Worm (Caenorhabditis elegans) whole organism, young adult: Measurements from ENCODE around the gene taf-13.

Experiments
- B0035.1 ChIP-seq: sonication (generic microtip); optimal IDR thresholded peaks from 2 replicates; lab custom pipeline; 2016; ENCODE audit warnings: missing genetic modification characterization, mild to moderate bottlenecking, missing compliant biosample characterization, missing genotype, missing genetic modification reagents
- B0336.3 ChIP-seq: fragments of 200-800 bp; sonication (Bioruptor generic); IDR thresholded peaks from 2 replicates; pipeline ENCODE4 v1.3.6; 2022; ENCODE audit warnings: missing genetic modification characterization, missing compliant biosample characterization
- D2030.7 ChIP-seq: fragments of 200-800 bp; sonication (Bioruptor generic); IDR thresholded peaks from 2 replicates; pipeline ENCODE4 v1.3.6; 2022; ENCODE audit warnings: missing genetic modification reagents, missing genetic modification characterization, missing compliant biosample characterization
- F10E7.11 ChIP-seq: sonication (generic microtip); optimal IDR thresholded peaks from 2 replicates; lab custom pipeline; 2017; ENCODE audit warnings: mild to moderate bottlenecking, missing genetic modification characterization, moderate library complexity, missing compliant biosample characterization
- F23B12.7 ChIP-seq: sonication (generic microtip); optimal IDR thresholded peaks from 2 replicates; lab custom pipeline; 2017; ENCODE audit warnings: missing genetic modification characterization, mild to moderate bottlenecking, missing compliant biosample characterization, antibody characterized with exemption, moderate library complexity; ENCODE audit not compliant: insufficient read depth
- F57A8.1 ChIP-seq: fragments of 200-800 bp; sonication (Bioruptor generic); optimal IDR thresholded peaks from 2 replicates; lab custom pipeline; 2018; ENCODE audit warnings: mild to moderate bottlenecking, missing genetic modification characterization, moderate library complexity, missing compliant biosample characterization
- F57C9.4 ChIP-seq: sonication (generic microtip); optimal IDR thresholded peaks from 2 replicates; lab custom pipeline; 2017; ENCODE audit warnings: mild to moderate bottlenecking, missing genetic modification characterization, missing compliant biosample characterization
- K12H6.12 ChIP-seq: fragments of 200-800 bp; sonication (Bioruptor generic); optimal IDR thresholded peaks from 2 replicates; lab custom pipeline; 2018; ENCODE audit warnings: mild to moderate bottlenecking, missing genetic modification characterization, missing compliant biosample characterization
- Y79H2A.3 ChIP-seq: fragments of 200-800 bp; sonication (Bioruptor generic); conservative IDR thresholded peaks from 2 replicates; pipeline ENCODE4 v1.3.6; 2022; ENCODE audit warnings: missing genetic modification reagents, missing genetic modification characterization, missing compliant biosample characterization
- ama-1 ChIP-seq, 3 experiments: fragments of 150-350 bp in 1 of 3; sonication (generic microtip) in 2 of 3; optimal IDR thresholded peaks; 2 replicates each; lab custom pipeline; 2014 to 2018; ENCODE audit warnings: missing biosample characterization in 2 of 3, missing genetic modification characterization in 2 of 3, missing genetic modification reagents in 2 of 3
- aptf-3 ChIP-seq: fragments of 200-800 bp; sonication (Bioruptor generic); IDR thresholded peaks from 2 replicates; pipeline ENCODE4 v1.3.6; 2022; ENCODE audit warnings: missing genetic modification characterization, missing compliant biosample characterization
- atf-7 ChIP-seq: sonication (generic microtip); optimal IDR thresholded peaks from 2 replicates; lab custom pipeline; 2017; ENCODE audit warnings: mild to moderate bottlenecking, missing genetic modification characterization, missing compliant biosample characterization
- athp-1 ChIP-seq: sonication (generic microtip); optimal IDR thresholded peaks from 2 replicates; lab custom pipeline; 2017; ENCODE audit warnings: mild to moderate bottlenecking, missing genetic modification characterization, missing compliant biosample characterization
- attf-5 ChIP-seq: fragments of 200-800 bp; sonication (Bioruptor generic); optimal IDR thresholded peaks from 2 replicates; lab custom pipeline; 2018; ENCODE audit warnings: mild to moderate bottlenecking, missing genetic modification characterization, missing compliant biosample characterization
- bed-1 ChIP-seq: fragments of 200-800 bp; sonication (Bioruptor generic); IDR thresholded peaks from 2 replicates; pipeline ENCODE4 v1.3.6; 2022; ENCODE audit warnings: missing genetic modification reagents, missing genetic modification characterization, missing compliant biosample characterization
- ceh-100 ChIP-seq: fragments of 200-800 bp; sonication (Bioruptor generic); IDR thresholded peaks from 2 replicates; pipeline ENCODE4 v1.3.6; 2022; ENCODE audit warnings: missing genetic modification reagents, missing genetic modification characterization, missing compliant biosample characterization
- ceh-79 ChIP-seq: sonication (generic microtip); optimal IDR thresholded peaks from 2 replicates; lab custom pipeline; 2017; ENCODE audit warnings: mild to moderate bottlenecking, missing genetic modification characterization, missing compliant biosample characterization
- chd-7 ChIP-seq: sonication (generic microtip); optimal IDR thresholded peaks from 2 replicates; lab custom pipeline; 2016; ENCODE audit warnings: mild to moderate bottlenecking, missing genetic modification characterization, moderate library complexity, missing compliant biosample characterization
- dpff-1 ChIP-seq: sonication (generic microtip); optimal IDR thresholded peaks from 2 replicates; lab custom pipeline; 2017; ENCODE audit warnings: mild to moderate bottlenecking, missing genetic modification characterization, missing compliant biosample characterization
- egl-44 ChIP-seq: fragments of 200-800 bp; sonication (Bioruptor generic); IDR thresholded peaks from 2 replicates; pipeline ENCODE4 v1.3.6; 2022; ENCODE audit warnings: missing genetic modification reagents, missing genetic modification characterization, missing compliant biosample characterization
- ets-4 ChIP-seq: fragments of 200-800 bp; sonication (Bioruptor generic); optimal IDR thresholded peaks from 2 replicates; lab custom pipeline; 2018; ENCODE audit warnings: mild to moderate bottlenecking, missing genetic modification characterization, missing compliant biosample characterization
- him-1 ChIP-seq: sonication (generic microtip); optimal IDR thresholded peaks from 2 replicates; lab custom pipeline; 2016; ENCODE audit warnings: missing genotype, missing genetic modification reagents, missing genetic modification characterization, missing compliant biosample characterization
- hmg-1.2 ChIP-seq: fragments of 200-800 bp; sonication (Bioruptor generic); IDR thresholded peaks from 2 replicates; pipeline ENCODE4 v1.3.6; 2022; ENCODE audit warnings: missing genetic modification reagents, missing genetic modification characterization, missing compliant biosample characterization
- hrde-1 ChIP-seq: sonication (generic microtip); optimal IDR thresholded peaks from 2 replicates; lab custom pipeline; 2016; ENCODE audit warnings: missing genetic modification characterization, mild to moderate bottlenecking, missing compliant biosample characterization, moderate library complexity, missing genotype, missing genetic modification reagents, borderline replicate concordance
- hsf-1 ChIP-seq: fragments of 200-800 bp; sonication (Bioruptor generic); IDR thresholded peaks from 2 replicates; pipeline ENCODE4 v1.3.6; 2022; ENCODE audit warnings: missing genetic modification reagents, missing genetic modification characterization, missing compliant biosample characterization
- let-607 ChIP-seq, 2 experiments: fragments of 200-800 bp in 1 of 2; sonication (Bioruptor generic) in 1 of 2; sonication (generic microtip) in 1 of 2; optimal IDR thresholded peaks; 2 replicates each; lab custom pipeline; 2016 to 2018; ENCODE audit warnings: mild to moderate bottlenecking in 2 of 2, missing compliant biosample characterization in 2 of 2, missing genetic modification characterization in 2 of 2, moderate library complexity in 2 of 2, missing genotype in 1 of 2
- lin-26 ChIP-seq: fragments of 200-800 bp; sonication (Bioruptor generic); IDR thresholded peaks from 2 replicates; pipeline ENCODE4 v1.3.6; 2022; ENCODE audit warnings: missing genetic modification reagents, missing genetic modification characterization, missing compliant biosample characterization
- lin-40 ChIP-seq: sonication (generic microtip); optimal IDR thresholded peaks from 2 replicates; lab custom pipeline; 2016; ENCODE audit warnings: missing genetic modification characterization, mild to moderate bottlenecking, missing compliant biosample characterization, missing genotype, missing genetic modification reagents
- lsl-1 ChIP-seq: fragments of 200-800 bp; sonication (Bioruptor generic); optimal IDR thresholded peaks from 2 replicates; lab custom pipeline; 2018; ENCODE audit warnings: mild to moderate bottlenecking, missing genetic modification characterization, moderate library complexity, missing compliant biosample characterization
- madf-3 ChIP-seq: fragments of 200-800 bp; sonication (Bioruptor generic); IDR thresholded peaks from 2 replicates; pipeline ENCODE4 v1.3.6; 2022; ENCODE audit warnings: missing genetic modification reagents, missing genetic modification characterization, missing compliant biosample characterization
- madf-6 ChIP-seq: fragments of 200-800 bp; sonication (Bioruptor generic); IDR thresholded peaks from 2 replicates; pipeline ENCODE4 v1.3.6; 2022; ENCODE audit warnings: missing genetic modification reagents, missing genetic modification characterization, missing compliant biosample characterization
- madf-8 ChIP-seq: fragments of 200-800 bp; sonication (Bioruptor generic); conservative IDR thresholded peaks from 2 replicates; pipeline ENCODE4 v1.3.6; 2022; ENCODE audit warnings: missing genetic modification reagents, missing genetic modification characterization, missing compliant biosample characterization
- mel-28 ChIP-seq: sonication (generic microtip); optimal IDR thresholded peaks from 2 replicates; lab custom pipeline; 2016; ENCODE audit warnings: borderline replicate concordance, mild to moderate bottlenecking, missing genetic modification characterization, missing compliant biosample characterization
- nfya-1 ChIP-seq: sonication (generic microtip); optimal IDR thresholded peaks from 2 replicates; lab custom pipeline; 2017; ENCODE audit warnings: antibody characterized with exemption, missing compliant biosample characterization, missing genetic modification characterization, borderline replicate concordance; ENCODE audit not compliant: insufficient read depth
- nfyb-1 ChIP-seq: fragments of 200-800 bp; sonication (Bioruptor generic); IDR thresholded peaks from 2 replicates; pipeline ENCODE4 v1.3.6; 2022; ENCODE audit warnings: missing genetic modification reagents, missing genetic modification characterization, missing compliant biosample characterization
- nhr-27 ChIP-seq: fragments of 200-800 bp; sonication (Bioruptor generic); optimal IDR thresholded peaks from 2 replicates; lab custom pipeline; 2018; ENCODE audit warnings: mild to moderate bottlenecking, missing genetic modification characterization, moderate library complexity, missing compliant biosample characterization
- nhr-80 ChIP-seq: sonication (generic microtip); optimal IDR thresholded peaks from 2 replicates; lab custom pipeline; 2016; ENCODE audit warnings: missing genetic modification characterization, missing compliant biosample characterization
- pha-4 ChIP-seq: fragments of 150-350 bp; sonication (generic microtip); optimal IDR thresholded peaks from 2 replicates; lab custom pipeline; 2014; ENCODE audit warnings: missing biosample characterization, missing genetic modification reagents, missing genetic modification characterization
- rcor-1 ChIP-seq: fragments of 200-800 bp; sonication (Bioruptor generic); IDR thresholded peaks from 2 replicates; pipeline ENCODE4 v1.3.6; 2022; ENCODE audit warnings: missing genetic modification reagents, missing genetic modification characterization, missing compliant biosample characterization
- snpc-1.1 ChIP-seq: sonication (generic microtip); optimal IDR thresholded peaks from 2 replicates; lab custom pipeline; 2017; ENCODE audit warnings: missing genetic modification characterization, mild to moderate bottlenecking, missing compliant biosample characterization, antibody characterized with exemption, moderate library complexity, missing genotype, missing genetic modification reagents; ENCODE audit not compliant: insufficient read depth
- somi-1 ChIP-seq: fragments of 200-800 bp; sonication (Bioruptor generic); optimal IDR thresholded peaks from 2 replicates; lab custom pipeline; 2018; ENCODE audit warnings: mild to moderate bottlenecking, missing genetic modification characterization, missing compliant biosample characterization
- zfh-2 ChIP-seq: fragments of 200-800 bp; sonication (Bioruptor generic); conservative IDR thresholded peaks from 2 replicates; pipeline ENCODE4 v1.3.6; 2022; ENCODE audit warnings: missing genetic modification reagents, missing genetic modification characterization, missing compliant biosample characterization
- zim-3 ChIP-seq: sonication (generic microtip); optimal IDR thresholded peaks from 2 replicates; lab custom pipeline; 2017; ENCODE audit warnings: mild to moderate bottlenecking, missing genetic modification characterization, moderate library complexity, missing compliant biosample characterization
- ztf-18 ChIP-seq: sonication (generic microtip); optimal IDR thresholded peaks from 2 replicates; lab custom pipeline; 2016; ENCODE audit warnings: missing genotype, mild to moderate bottlenecking, missing genetic modification characterization, missing compliant biosample characterization

The taf-13 gene

DNA sequence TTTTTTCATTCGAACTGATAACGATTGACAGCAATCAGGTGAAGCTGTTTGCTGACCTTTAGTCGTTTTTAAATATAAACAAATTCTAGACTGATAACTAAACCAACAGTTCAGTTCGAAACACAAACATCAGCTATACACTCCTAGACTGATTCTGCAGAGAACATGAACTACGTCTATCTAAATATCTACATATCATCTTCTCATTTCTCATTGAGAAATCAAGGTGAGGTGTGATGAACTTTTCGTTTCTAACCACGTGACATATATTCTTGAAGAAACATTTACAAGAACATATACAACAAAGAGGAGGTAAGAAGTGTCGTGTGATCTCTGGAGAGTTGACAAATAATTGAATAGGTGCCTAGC is 48.2 kb downstream of the taf-13 start:
- TF ChIP-seq rcor-1 (GFP tag; lab: Robert Waterston, UW) (0 out of 2 replicates have a peak, but pooled peaks have one; percentile 15), nhr-80 (tag; lab: Kevin White, UChicago) (peak; percentile 22), nfyb-1 (0 out of 2 replicates have a peak, but pooled peaks have one; percentile 6), egl-44 (0 out of 2 replicates have a peak, but pooled peaks have one; percentile 48), snpc-1.1 (no peak), lin-40 (tag; lab: Kevin White, UChicago) (peak; percentile 25)

DNA sequence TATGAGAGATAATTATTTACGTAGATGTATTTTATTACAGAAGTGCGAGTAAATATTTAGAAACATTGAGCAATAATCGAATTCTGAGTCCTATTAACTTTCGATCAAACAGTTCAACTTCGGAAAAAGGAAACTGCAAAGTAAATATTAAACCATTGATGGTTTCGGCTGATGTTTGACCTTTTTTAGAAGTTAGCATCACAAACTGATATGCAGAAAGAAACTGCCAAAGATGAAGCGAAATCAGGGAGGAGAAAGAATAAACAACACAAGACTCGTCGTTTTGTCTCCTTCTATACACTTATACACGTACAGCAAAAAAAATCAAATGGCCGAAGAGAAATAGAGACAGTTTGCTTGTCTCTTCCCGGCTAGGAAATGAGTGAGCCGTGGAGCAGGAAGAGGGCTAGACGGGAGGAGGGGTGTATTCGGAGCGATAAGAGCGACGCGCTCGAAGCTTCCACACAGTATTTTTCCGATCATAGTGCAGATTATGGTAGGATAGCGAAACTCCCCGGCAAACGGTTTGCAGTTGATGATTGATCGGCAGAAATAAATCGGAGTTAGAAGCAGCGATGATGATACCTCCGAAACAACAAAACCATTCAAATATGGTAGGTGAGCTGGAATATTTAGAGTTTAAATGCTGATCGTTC is 48.7 kb downstream of the taf-13 start:
- TF ChIP-seq attf-5 = no peak
- TF ChIP-seq somi-1 (GFP tag; lab: Kevin White, UChicago) = no peak
- TF ChIP-seq ceh-79 (tag; lab: Kevin White, UChicago) = no peak
- peak; percentile 87 for TF ChIP-seq ama-1 (optimal IDR thresholded peaks at IDR 0.05; lab: Kevin White, UChicago)
- no peak for TF ChIP-seq ama-1 (GFP tag; optimal IDR thresholded peaks at IDR 0.05; lab: Kevin White, UChicago)
- TF ChIP-seq rcor-1 (GFP tag; lab: Robert Waterston, UW) = no peak; the same call in 1 of the 2 replicates
- TF ChIP-seq ets-4 (GFP tag; lab: Kevin White, UChicago) = peak; percentile 38
- TF ChIP-seq lsl-1 (GFP tag; lab: Kevin White, UChicago) = no peak
- 0 out of 2 replicates have a peak, but pooled peaks have one; percentile 54 for TF ChIP-seq hsf-1 (GFP tag; lab: Robert Waterston, UW)
- no peak for TF ChIP-seq nhr-27
- 0 out of 2 replicates have a peak, but pooled peaks have one; percentile 11 for TF ChIP-seq egl-44
- TF ChIP-seq madf-8 (GFP tag; lab: Robert Waterston, UW) = no peak
- no peak for TF ChIP-seq pha-4
- no peak for TF ChIP-seq madf-6
- TF ChIP-seq zim-3 = no peak
- TF ChIP-seq atf-7 = no peak
- TF ChIP-seq nhr-80 (tag; lab: Kevin White, UChicago) = peak; percentile 74
- 0 out of 2 replicates have a peak, but pooled peaks have one; percentile 41 for TF ChIP-seq bed-1 (GFP tag; lab: Robert Waterston, UW)
- no peak for TF ChIP-seq mel-28
- no peak for TF ChIP-seq lin-26 (GFP tag; lab: Robert Waterston, UW)
- no peak for TF ChIP-seq madf-3 (GFP tag; lab: Robert Waterston, UW)
- TF ChIP-seq chd-7 = peak; percentile 14
- TF ChIP-seq him-1 (tag; lab: Kevin White, UChicago) = no peak
- no peak for TF ChIP-seq aptf-3
- no peak for TF ChIP-seq dpff-1 (tag; lab: Kevin White, UChicago)
- no peak for TF ChIP-seq hmg-1.2 (GFP tag; lab: Robert Waterston, UW)
- TF ChIP-seq B0035.1 (tag; lab: Kevin White, UChicago) = no peak
- TF ChIP-seq athp-1 (tag; lab: Kevin White, UChicago) = no peak
- peak; percentile 18 to 50 for TF ChIP-seq let-607 (tag; optimal IDR thresholded peaks at IDR 0.05; lab: Kevin White, UChicago)
- no peak for TF ChIP-seq Y79H2A.3 (GFP tag; lab: Robert Waterston, UW)
- TF ChIP-seq B0336.3 (GFP tag; lab: Robert Waterston, UW) = peak; percentile 39; the same call in 1 of the 2 replicates
- peak; percentile 59; the same call in 1 of the 2 replicates for TF ChIP-seq zfh-2 (GFP tag; lab: Robert Waterston, UW)
- no peak for TF ChIP-seq D2030.7 (GFP tag; lab: Robert Waterston, UW)
- no peak for TF ChIP-seq F23B12.7 (tag; lab: Kevin White, UChicago)
- TF ChIP-seq hrde-1 (tag; lab: Kevin White, UChicago) = no peak
- TF ChIP-seq ceh-100 (GFP tag; lab: Robert Waterston, UW) = no peak
- TF ChIP-seq nfya-1 (tag; lab: Kevin White, UChicago) = no peak
- no peak for TF ChIP-seq F57A8.1 (GFP tag; lab: Kevin White, UChicago)
- TF ChIP-seq K12H6.12 (tag; lab: Kevin White, UChicago) = no peak
- no peak for TF ChIP-seq F10E7.11 (tag; lab: Kevin White, UChicago)
- TF ChIP-seq ztf-18 = no peak
- TF ChIP-seq F57C9.4 = no peak
